Worm (Caenorhabditis elegans) whole organism, young adult: Measurements from ENCODE around the gene fbxa-35.
A peak's percentile ranks its signal among the peaks of the same experiment; 100 is the strongest.

Experiments used
- akir-1 ChIP-seq: fragments of 200-800 bp; sonication (Bioruptor generic); optimal IDR thresholded peaks from 2 replicates; lab custom pipeline; 2018; ENCODE audit warnings: mild to moderate bottlenecking, missing genetic modification characterization, moderate library complexity, missing compliant biosample characterization
- ceh-40 ChIP-seq: fragments of 200-800 bp; sonication (Bioruptor generic); IDR thresholded peaks from 2 replicates; pipeline ENCODE4 v1.3.6; 2022; ENCODE audit warnings: missing genetic modification characterization, missing compliant biosample characterization
- hlh-26 ChIP-seq: fragments of 200-800 bp; sonication (Bioruptor generic); conservative IDR thresholded peaks from 2 replicates; pipeline ENCODE4 v1.3.6; 2022; ENCODE audit warnings: missing genetic modification reagents, missing genetic modification characterization, missing compliant biosample characterization
- lin-35 ChIP-seq, 3 experiments: fragments of 150-350 bp in 2 of 3; sonication (generic microtip) in 1 of 3; optimal IDR thresholded peaks; 2 replicates each; lab custom pipeline; 2014 to 2018; ENCODE audit warnings: missing biosample characterization in 3 of 3, missing genetic modification characterization in 3 of 3, missing genetic modification reagents in 3 of 3
- lir-1 ChIP-seq: fragments of 200-800 bp; sonication (Bioruptor generic); conservative IDR thresholded peaks from 2 replicates; pipeline ENCODE4 v1.3.6; 2022; ENCODE audit warnings: missing genetic modification reagents, missing genetic modification characterization, missing compliant biosample characterization
- lsl-1 ChIP-seq: fragments of 200-800 bp; sonication (Bioruptor generic); optimal IDR thresholded peaks from 2 replicates; lab custom pipeline; 2018; ENCODE audit warnings: mild to moderate bottlenecking, missing genetic modification characterization, moderate library complexity, missing compliant biosample characterization
- madf-6 ChIP-seq: fragments of 200-800 bp; sonication (Bioruptor generic); IDR thresholded peaks from 2 replicates; pipeline ENCODE4 v1.3.6; 2022; ENCODE audit warnings: missing genetic modification reagents, missing genetic modification characterization, missing compliant biosample characterization
- rec-8 ChIP-seq, 2 experiments: sonication (generic microtip); optimal IDR thresholded peaks; 2 replicates each; lab custom pipeline; 2016; ENCODE audit warnings: mild to moderate bottlenecking in 2 of 2, missing genetic modification characterization in 2 of 2, missing genetic modification reagents in 2 of 2, missing genotype in 2 of 2, missing biosample characterization in 1 of 2, missing compliant biosample characterization in 1 of 2, moderate library complexity in 1 of 2
- sdz-38 ChIP-seq: sonication (generic microtip); optimal IDR thresholded peaks from 2 replicates; lab custom pipeline; 2016; ENCODE audit warnings: missing genotype, missing genetic modification characterization, missing compliant biosample characterization
- unc-62 ChIP-seq: fragments of 150-350 bp; optimal IDR thresholded peaks from 2 replicates; lab custom pipeline; 2014; ENCODE audit warnings: missing biosample characterization, missing genetic modification reagents, missing genetic modification characterization

ce11 chrIII:1342488-1342887 lies 47.0 kb downstream of the fbxa-35 start, which contains the start of gene fbxa-26:
- TF ChIP-seq hlh-26 (GFP tag; lab: Robert Waterston, UW) (no peak), lin-35 (GFP tag; optimal IDR thresholded peaks at IDR 0.05; lab: Kevin White, UChicago) (no peak), lsl-1 (GFP tag; lab: Kevin White, UChicago) (no peak), rec-8 (tag; optimal IDR thresholded peaks at IDR 0.05; lab: Kevin White, UChicago) (no peak), lir-1 (GFP tag; lab: Robert Waterston, UW) (no peak), akir-1 (GFP tag; lab: Kevin White, UChicago) (no peak), madf-6 (GFP tag; lab: Robert Waterston, UW) (no peak), sdz-38 (tag; lab: Kevin White, UChicago) (no peak), unc-62 (GFP tag; lab: Kevin White, UChicago) (peak; percentile 0), ceh-40 (GFP tag; lab: Robert Waterston, UW) (no peak)
